Fruit fly (Drosophila melanogaster): ENCODE measurements around the gene mud.

mud gene

dm6 chrX:14214505-14215449 is 32.8 kb upstream of the mud start (continued):
- TF ChIP-seq ERR (GFP tag; optimal IDR thresholded peaks at IDR 0.05) (no peak), CG1024 (GFP tag; IDR thresholded peaks at IDR 0.05) (no peak), Abd-B (GFP tag; optimal IDR thresholded peaks at IDR 0.05) (peak; percentile 23), CG17829 (tag; optimal IDR thresholded peaks at IDR 0.05) (peak; percentile 17), CG18476 (GFP tag; optimal IDR thresholded peaks at IDR 0.05) (no peak), salm (tag; optimal IDR thresholded peaks at IDR 0.05) (no peak), H15 (GFP tag; IDR thresholded peaks at IDR 0.05) (no peak), vvl (GFP tag; IDR thresholded peaks at IDR 0.05) (no peak), CG4360 (GFP tag; IDR thresholded peaks at IDR 0.05) (no peak), ind (GFP tag; optimal IDR thresholded peaks at IDR 0.05) (peak; percentile 24), sens (GFP tag) (peak; percentile 54), Fer1 (GFP tag; optimal IDR thresholded peaks at IDR 0.05) (peak; percentile 58), C15 (GFP tag; IDR thresholded peaks at IDR 0.05) (no peak), Taf1 (GFP tag; IDR thresholded peaks at IDR 0.05) (0 out of 2 replicates have a peak, but pooled peaks have one; percentile 28), CG18619 (GFP tag; optimal IDR thresholded peaks at IDR 0.05) (peak; percentile 51), pros (GFP tag; optimal IDR thresholded peaks at IDR 0.05) (no peak), H2.0 (GFP tag; IDR thresholded peaks at IDR 0.05) (peak; percentile 36; the same call in 1 of the 2 replicates), CG18599 (GFP tag; optimal IDR thresholded peaks at IDR 0.05) (peak; percentile 60), CG10462 (GFP tag; optimal IDR thresholded peaks at IDR 0.05) (no peak), Lim3 (GFP tag; IDR thresholded peaks at IDR 0.05) (no peak), CG5180 (GFP tag; optimal IDR thresholded peaks at IDR 0.05) (peak; percentile 20), CG7745 (tag; optimal IDR thresholded peaks at IDR 0.05) (no peak), nom (GFP tag; optimal IDR thresholded peaks at IDR 0.05) (peak; percentile 55), CG32532 (GFP tag; IDR thresholded peaks at IDR 0.05) (peak; percentile 70), CG13894 (tag; optimal IDR thresholded peaks at IDR 0.05) (peak; percentile 24), Aef1 (GFP tag; IDR thresholded peaks at IDR 0.05) (0 out of 3 replicates have a peak, but pooled peaks have one; percentile 41), Nf-YB (GFP tag; optimal IDR thresholded peaks at IDR 0.05) (no peak), CG34376 (GFP tag; optimal IDR thresholded peaks at IDR 0.05) (no peak), oc (tag; optimal IDR thresholded peaks at IDR 0.05) (no peak), CG33557 (GFP tag; optimal IDR thresholded peaks at IDR 0.05) (no peak), CG14441 (GFP tag; IDR thresholded peaks at IDR 0.05) (no peak), Kr (GFP tag; optimal IDR thresholded peaks at IDR 0.05) (no peak), CG17912 (GFP tag; optimal IDR thresholded peaks at IDR 0.05) (no peak), CG3065 (GFP tag; optimal IDR thresholded peaks at IDR 0.05) (no peak), CG10654 (GFP tag; optimal IDR thresholded peaks at IDR 0.05) (no peak), B-H1 (GFP tag; IDR thresholded peaks at IDR 0.05) (peak; percentile 11; the same call in 1 of the 3 replicates), dan (GFP tag; IDR thresholded peaks at IDR 0.05) (no peak), Deaf1 (tag; optimal IDR thresholded peaks at IDR 0.05) (peak; percentile 31), prd (optimal IDR thresholded peaks at IDR 0.05) (no peak), prd (GFP tag; IDR thresholded peaks at IDR 0.05) (peak; percentile 63; the same call in 2 of the 3 replicates), CG1529 (GFP tag; optimal IDR thresholded peaks at IDR 0.05) (no peak), btn (GFP tag; optimal IDR thresholded peaks at IDR 0.05) (no peak), aop (GFP tag; IDR thresholded peaks at IDR 0.05) (no peak), pum (GFP tag; optimal IDR thresholded peaks at IDR 0.05) (no peak), CG8359 (GFP tag; optimal IDR thresholded peaks at IDR 0.05; ENCODE audit: borderline replicate concordance) (no peak), Gug (GFP tag; IDR thresholded peaks at IDR 0.05) (0 out of 4 replicates have a peak, but pooled peaks have one; percentile 4), CG10959 (GFP tag; IDR thresholded peaks at IDR 0.05) (no peak), CG1792 (GFP tag; optimal IDR thresholded peaks at IDR 0.05) (no peak), zen (tag; optimal IDR thresholded peaks at IDR 0.05) (peak; percentile 5)

Data from whole organism, embryonic.